Worm (Caenorhabditis elegans) whole organism, L4/young adult: ENCODE measurements around the gene nhx-9.

Experiments used
- W03F9.2 ChIP-seq: fragments of 150-350 bp; optimal IDR thresholded peaks from 2 replicates; lab custom pipeline; 2014; ENCODE audit warnings: missing biosample characterization, missing genetic modification characterization
- dao-5 ChIP-seq: sonication (generic microtip); optimal IDR thresholded peaks from 2 replicates; lab custom pipeline; 2016; ENCODE audit warnings: missing genotype, missing genetic modification characterization, moderate library complexity, missing compliant biosample characterization

DNA sequence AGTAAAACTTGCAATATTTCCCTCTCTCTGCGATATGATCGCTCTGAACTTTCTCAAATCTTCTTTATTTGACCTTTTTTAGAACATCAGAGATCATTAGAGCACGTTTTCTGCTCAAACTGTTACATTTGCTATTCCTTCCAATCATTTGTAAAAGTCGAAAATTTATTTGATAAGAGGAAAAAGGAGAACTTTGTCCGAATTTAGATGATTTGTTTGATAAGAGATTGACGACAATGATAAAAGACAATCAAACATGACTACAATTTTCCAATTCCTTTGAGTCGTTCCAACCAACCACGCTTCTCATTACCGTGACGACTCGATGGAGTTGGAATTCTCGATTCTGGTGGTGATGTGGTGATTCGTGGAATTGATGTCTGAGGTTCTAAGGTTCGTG is 12.8 kb upstream of the nhx-9 start:
- no peak for TF ChIP-seq dao-5 (tag; lab: Kevin White, UChicago)
- TF ChIP-seq W03F9.2 (tag; lab: Kevin White, UChicago): no peak
